Worm (Caenorhabditis elegans): ENCODE measurements around the gene T01G1.4.

Gene T01G1.4

ce11 chrIV:11371645-11372044, 10.3 kb upstream of the T01G1.4 start, which contains the start of gene sec-31:
TSS of gene sec-31 (minus strand) at chrIV:11371792.
- TF ChIP-seq rnt-1 (tag; optimal IDR thresholded peaks at IDR 0.05) (peak; percentile 28), xbp-1 (tag; optimal IDR thresholded peaks at IDR 0.05) (peak; percentile 26), skn-1 (tag; optimal IDR thresholded peaks at IDR 0.05) (peak; percentile 25), elt-2 (tag; optimal IDR thresholded peaks at IDR 0.05) (no peak), C16A3.4 (tag; optimal IDR thresholded peaks at IDR 0.05) (peak; percentile 21), lsy-2 (tag; optimal IDR thresholded peaks at IDR 0.05) (no peak), nhr-47 (tag; optimal IDR thresholded peaks at IDR 0.05) (no peak), lin-35 (GFP tag; optimal IDR thresholded peaks at IDR 0.05) (peak; percentile 49 to 85), tbx-2 (tag; optimal IDR thresholded peaks at IDR 0.05) (no peak), blmp-1 (tag; optimal IDR thresholded peaks at IDR 0.05) (peak; percentile 97), dpl-1 (GFP tag; optimal IDR thresholded peaks at IDR 0.05) (peak; percentile 28 to 74 (median 66)), C34B4.2 (tag; optimal IDR thresholded peaks at IDR 0.05) (no peak), fos-1 (tag; optimal IDR thresholded peaks at IDR 0.05) (no peak), efl-1 (optimal IDR thresholded peaks at IDR 0.05) (peak; percentile 33 to 71), efl-1 (GFP tag; optimal IDR thresholded peaks at IDR 0.05 in 1 of 2) (peak; percentile 74 to 98)

DNA sequence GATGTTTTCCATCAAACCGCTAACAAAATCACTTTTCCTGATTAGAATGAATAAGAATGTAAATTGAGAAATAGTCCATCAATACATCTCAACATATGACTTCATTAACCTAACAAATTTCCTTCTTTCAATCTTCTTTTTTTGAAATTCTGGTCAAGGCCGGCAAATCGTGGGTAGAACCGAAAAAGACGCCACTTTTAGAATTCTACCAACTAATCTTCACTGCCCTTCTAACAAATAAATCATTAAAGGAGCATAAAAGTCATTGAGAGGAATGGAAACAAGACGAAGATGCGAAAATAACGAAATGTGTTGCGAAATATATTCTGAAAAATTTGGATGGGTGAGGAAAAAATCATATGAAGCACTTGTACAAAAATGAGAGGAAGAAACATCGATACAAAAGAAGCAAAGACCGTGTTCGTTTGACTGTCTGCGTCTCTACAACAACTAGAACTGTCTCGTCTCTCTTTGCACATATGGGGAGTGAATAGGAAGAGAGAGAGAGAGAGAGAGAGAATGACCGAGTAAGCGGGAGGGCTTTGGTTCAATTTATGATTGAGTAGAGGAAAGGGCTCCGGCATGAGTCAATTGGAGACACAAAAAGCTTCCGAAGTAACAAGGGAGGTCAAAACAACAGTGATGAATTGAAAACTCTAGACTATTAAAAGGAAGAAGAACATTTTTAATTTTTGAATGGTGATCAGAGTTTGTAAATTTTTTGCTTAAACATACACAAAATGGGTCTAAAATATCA, 2.7 kb upstream of the T01G1.4 start:
- TF ChIP-seq lsy-2 (tag; optimal IDR thresholded peaks at IDR 0.05) (no peak), lir-3 (tag; optimal IDR thresholded peaks at IDR 0.05; ENCODE audit: poor library complexity) (no peak), pag-3 (tag; optimal IDR thresholded peaks at IDR 0.05; ENCODE audit: borderline replicate concordance, insufficient read depth) (no peak), snpc-4 (tag; optimal IDR thresholded peaks at IDR 0.05) (no peak), alr-1 (tag; optimal IDR thresholded peaks at IDR 0.05; ENCODE audit: borderline replicate concordance) (no peak), fos-1 (tag; optimal IDR thresholded peaks at IDR 0.05) (no peak), hlh-4 (tag; optimal IDR thresholded peaks at IDR 0.05) (no peak), zag-1 (tag; optimal IDR thresholded peaks at IDR 0.05) (no peak), hlh-17 (GFP tag; optimal IDR thresholded peaks at IDR 0.05; ENCODE audit: borderline replicate concordance) (no peak), ets-5 (GFP tag; IDR thresholded peaks at IDR 0.05) (no peak), elt-2 (tag; optimal IDR thresholded peaks at IDR 0.05) (no peak), xbp-1 (tag; optimal IDR thresholded peaks at IDR 0.05) (no peak), blmp-1 (tag; optimal IDR thresholded peaks at IDR 0.05) (peak; percentile 23), unc-86 (tag; optimal IDR thresholded peaks at IDR 0.05) (no peak), nhr-71 (tag; optimal IDR thresholded peaks at IDR 0.05) (peak; percentile 17), unc-62 (GFP tag; optimal IDR thresholded peaks at IDR 0.05) (no peak), ceh-88 (GFP tag; IDR thresholded peaks at IDR 0.05) (no peak), nhr-85 (tag) (peak; percentile 79), efl-1 (optimal IDR thresholded peaks at IDR 0.05) (peak; percentile 16 to 29), efl-1 (GFP tag; optimal IDR thresholded peaks at IDR 0.05 in 1 of 2) (peak in 1 of 2 experiments; percentile 91), unc-30 (tag; optimal IDR thresholded peaks at IDR 0.05) (no peak), tlp-1 (tag; optimal IDR thresholded peaks at IDR 0.05) (no peak), pax-3 (tag; optimal IDR thresholded peaks at IDR 0.05) (no peak), snu-23 (GFP tag; optimal IDR thresholded peaks at IDR 0.05) (peak; percentile 8), lin-13 (GFP tag; optimal IDR thresholded peaks at IDR 0.05) (no peak), sptf-1 (tag; optimal IDR thresholded peaks at IDR 0.05) (no peak), lin-35 (GFP tag; optimal IDR thresholded peaks at IDR 0.05) (peak in 1 of 2 experiments; percentile 63), C04F5.9 (tag; optimal IDR thresholded peaks at IDR 0.05) (no peak), nhr-237 (tag; optimal IDR thresholded peaks at IDR 0.05) (no peak), nhr-47 (tag; optimal IDR thresholded peaks at IDR 0.05) (no peak), dpl-1 (GFP tag; optimal IDR thresholded peaks at IDR 0.05) (no peak), aly-2 (tag; optimal IDR thresholded peaks at IDR 0.05) (no peak), zip-4 (GFP tag; optimal IDR thresholded peaks at IDR 0.05) (no peak), ces-1 (GFP tag; optimal IDR thresholded peaks at IDR 0.05) (no peak), nhr-28 (tag; optimal IDR thresholded peaks at IDR 0.05) (no peak), nhr-19 (GFP tag; conservative IDR thresholded peaks at IDR 0.05) (no peak), sox-4 (tag; optimal IDR thresholded peaks at IDR 0.05) (no peak), egl-13 (tag; optimal IDR thresholded peaks at IDR 0.05) (no peak), nhr-90 (tag; optimal IDR thresholded peaks at IDR 0.05; ENCODE audit: poor library complexity) (peak; percentile 2), fkh-8 (tag; optimal IDR thresholded peaks at IDR 0.05) (no peak), nhr-12 (tag; optimal IDR thresholded peaks at IDR 0.05) (no peak), egl-27 (tag; optimal IDR thresholded peaks at IDR 0.05) (no peak), lin-15B (tag; optimal IDR thresholded peaks at IDR 0.05) (no peak), C16A3.4 (tag; optimal IDR thresholded peaks at IDR 0.05) (no peak)
